Worm (Caenorhabditis elegans): Measurements from ENCODE around the gene C44B7.5.

Gene C44B7.5

DNA sequence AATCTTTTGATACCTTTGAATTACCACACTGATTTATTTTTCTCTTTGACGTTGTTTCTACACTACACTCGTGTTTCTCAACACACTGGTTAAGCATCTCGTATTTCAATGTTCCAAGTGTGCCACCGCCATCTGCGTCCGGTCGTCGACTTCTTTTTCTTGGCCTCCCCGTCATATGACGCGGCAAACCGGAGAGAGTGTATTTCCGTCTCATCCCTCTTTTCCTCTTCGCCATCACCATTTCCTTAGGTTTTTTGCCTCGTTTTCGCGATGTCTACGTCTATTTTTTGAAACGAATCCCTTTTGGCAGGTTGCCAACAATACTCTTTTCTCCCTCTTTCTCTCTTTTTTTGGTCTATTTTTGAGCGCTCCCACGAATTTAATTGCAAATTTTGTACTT, 33.4 kb downstream of the C44B7.5 start:
- TF ChIP-seq lim-7 (GFP tag; IDR thresholded peaks at IDR 0.05): no peak
- TF ChIP-seq F49E8.2 (tag; optimal IDR thresholded peaks at IDR 0.05; ENCODE audit: borderline replicate concordance): no peak
- no peak for TF ChIP-seq F10B5.3 (tag; optimal IDR thresholded peaks at IDR 0.05)
- TF ChIP-seq hlh-30 (tag; optimal IDR thresholded peaks at IDR 0.05; ENCODE audit: insufficient read depth): peak; percentile 81
- peak in 1 of 2 experiments; percentile 27 for TF ChIP-seq hif-1 (tag; optimal IDR thresholded peaks at IDR 0.05)
- peak; percentile 27 for TF ChIP-seq hmg-1.1 (GFP tag; IDR thresholded peaks at IDR 0.05)
- no peak for TF ChIP-seq ama-1 (optimal IDR thresholded peaks at IDR 0.05)
- TF ChIP-seq ceh-32 (tag; optimal IDR thresholded peaks at IDR 0.05; ENCODE audit: poor library complexity): no peak
- no peak for TF ChIP-seq nhr-41 (GFP tag; IDR thresholded peaks at IDR 0.05)
- peak; percentile 42 for TF ChIP-seq mes-2 (tag; optimal IDR thresholded peaks at IDR 0.05; ENCODE audit: poor library complexity, severe bottlenecking)
- TF ChIP-seq ceh-62 (tag; optimal IDR thresholded peaks at IDR 0.05): no peak
- TF ChIP-seq ZK337.2 (GFP tag; IDR thresholded peaks at IDR 0.05): no peak
- peak; percentile 57 for TF ChIP-seq hlh-11 (tag; optimal IDR thresholded peaks at IDR 0.05)
- peak; percentile 63; the same call in 1 of the 2 replicates for TF ChIP-seq ctbp-1 (GFP tag; IDR thresholded peaks at IDR 0.05)
- TF ChIP-seq unc-62 (GFP tag; optimal IDR thresholded peaks at IDR 0.05 in 1 of 2): peak in 1 of 2 experiments; percentile 48
- TF ChIP-seq unc-62 (tag; optimal IDR thresholded peaks at IDR 0.05): no peak
- no peak for TF ChIP-seq snpc-1.2 (GFP tag; IDR thresholded peaks at IDR 0.05)
- TF ChIP-seq mep-1 (tag; optimal IDR thresholded peaks at IDR 0.05): peak; percentile 41
- no peak for TF ChIP-seq zag-1 (tag; optimal IDR thresholded peaks at IDR 0.05)
- 0 out of 2 replicates have a peak, but pooled peaks have one; percentile 46 for TF ChIP-seq madf-9 (GFP tag; conservative IDR thresholded peaks at IDR 0.05)
- no peak for TF ChIP-seq fos-1 (tag; optimal IDR thresholded peaks at IDR 0.05)
- 0 out of 2 replicates have a peak, but pooled peaks have one; percentile 52 for TF ChIP-seq tra-1 (GFP tag; IDR thresholded peaks at IDR 0.05)
- peak; percentile 40 for TF ChIP-seq dve-1 (tag; optimal IDR thresholded peaks at IDR 0.05; ENCODE audit: insufficient read depth)
- TF ChIP-seq lsy-2 (tag; optimal IDR thresholded peaks at IDR 0.05): peak in 1 of 2 experiments; percentile 49
- no peak for TF ChIP-seq saeg-2 (GFP tag; IDR thresholded peaks at IDR 0.05)
- TF ChIP-seq nhr-11 (tag; optimal IDR thresholded peaks at IDR 0.05): peak; percentile 40
- no peak for TF ChIP-seq mdt-29 (GFP tag; IDR thresholded peaks at IDR 0.05)
- TF ChIP-seq jun-1 (tag; optimal IDR thresholded peaks at IDR 0.05): no peak
- TF ChIP-seq daf-8 (GFP tag; IDR thresholded peaks at IDR 0.05): no peak
- no peak for TF ChIP-seq zip-11 (GFP tag; IDR thresholded peaks at IDR 0.05)
- TF ChIP-seq aha-1 (tag): peak; percentile 99
- peak; percentile 8 for TF ChIP-seq nhr-28 (tag; optimal IDR thresholded peaks at IDR 0.05)
- 0 out of 2 replicates have a peak, but pooled peaks have one; percentile 10 for TF ChIP-seq T26A8.4 (GFP tag; IDR thresholded peaks at IDR 0.05)
- 0 out of 2 replicates have a peak, but pooled peaks have one; percentile 3 for TF ChIP-seq set-16 (GFP tag; IDR thresholded peaks at IDR 0.05)
- no peak for TF ChIP-seq nhr-76 (tag; optimal IDR thresholded peaks at IDR 0.05)
- TF ChIP-seq dmd-6 (GFP tag; IDR thresholded peaks at IDR 0.05): peak; percentile 55
- no peak for TF ChIP-seq ceh-44 (GFP tag; IDR thresholded peaks at IDR 0.05)
- TF ChIP-seq ztf-7 (tag; optimal IDR thresholded peaks at IDR 0.05): peak; percentile 70
- TF ChIP-seq ceh-20 (GFP tag; IDR thresholded peaks at IDR 0.05): 0 out of 2 replicates have a peak, but pooled peaks have one; percentile 9
- no peak for TF ChIP-seq F37D6.2 (tag; optimal IDR thresholded peaks at IDR 0.05)
- TF ChIP-seq egl-27 (tag; optimal IDR thresholded peaks at IDR 0.05): peak; percentile 71
- no peak for TF ChIP-seq lin-15B (tag; optimal IDR thresholded peaks at IDR 0.05)
